Fruit fly (Drosophila melanogaster): ENCODE data around the gene CG1622.

DNA sequence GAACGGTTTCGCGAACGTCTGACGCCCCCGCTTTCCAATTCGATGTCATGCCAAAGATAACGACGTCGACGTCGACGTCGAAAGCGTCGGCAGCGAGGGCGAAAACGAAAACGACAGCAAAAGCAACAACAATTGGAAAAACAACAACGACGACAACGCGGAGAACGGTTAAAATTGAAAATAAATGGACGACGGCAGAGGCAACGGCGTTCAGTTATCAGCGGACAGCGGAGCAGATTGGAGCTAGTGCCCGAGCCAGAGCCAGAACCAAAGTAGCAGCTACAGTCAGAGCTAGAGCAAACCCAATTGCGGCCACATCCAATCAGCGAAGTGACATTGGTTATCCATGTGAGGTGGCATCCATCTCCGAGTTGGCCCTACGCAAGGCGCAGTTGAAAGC is 8.4 kb downstream of the CG1622 start:
- TF ChIP-seq EcR (GFP tag; optimal IDR thresholded peaks at IDR 0.05) = no peak
- no peak for TF ChIP-seq usp (GFP tag; optimal IDR thresholded peaks at IDR 0.05)
- no peak for TF ChIP-seq CG8478 (optimal IDR thresholded peaks at IDR 0.05)
- TF ChIP-seq psq (optimal IDR thresholded peaks at IDR 0.05) = no peak
- TF ChIP-seq pan (optimal IDR thresholded peaks at IDR 0.05) = no peak
- TF ChIP-seq Dll (optimal IDR thresholded peaks at IDR 0.05) = no peak
